Worm (Caenorhabditis elegans) whole organism, midembryonic: ENCODE results near the gene F37A4.4.

Experiments used
- T22C8.4 ChIP-seq: fragments of 200-800 bp; sonication (Bioruptor generic); IDR thresholded peaks from 2 replicates; pipeline ENCODE4 v1.3.6; 2022; ENCODE audit warnings: missing genetic modification characterization, missing compliant biosample characterization
- cog-1 ChIP-seq: sonication (generic microtip); optimal IDR thresholded peaks from 2 replicates; lab custom pipeline; 2016; ENCODE audit warnings: missing genetic modification characterization, missing compliant biosample characterization
- flt-1 ChIP-seq: fragments of 200-800 bp; sonication (Bioruptor generic); IDR thresholded peaks from 2 replicates; pipeline ENCODE4 v1.3.6; 2022; ENCODE audit warnings: missing genetic modification characterization, missing compliant biosample characterization
- klf-2 ChIP-seq: fragments of 200-800 bp; sonication (Bioruptor generic); conservative IDR thresholded peaks from 2 replicates; pipeline ENCODE4 v1.3.6; 2022; ENCODE audit warnings: missing genetic modification reagents, missing genetic modification characterization, missing compliant biosample characterization
- med-1 ChIP-seq: sonication (generic microtip); optimal IDR thresholded peaks from 2 replicates; lab custom pipeline; 2017; ENCODE audit warnings: missing genetic modification characterization, mild to moderate bottlenecking, missing compliant biosample characterization, antibody characterized with exemption, missing genetic modification reagents; ENCODE audit not compliant: insufficient read depth
- ref-1 ChIP-seq: fragments of 200-800 bp; sonication (Bioruptor generic); conservative IDR thresholded peaks from 2 replicates; pipeline ENCODE4 v1.3.6; 2022; ENCODE audit warnings: missing genetic modification reagents, missing genetic modification characterization, missing compliant biosample characterization
- tab-1 ChIP-seq: fragments of 200-800 bp; sonication (Bioruptor generic); IDR thresholded peaks from 2 replicates; pipeline ENCODE4 v1.3.6; 2022; ENCODE audit warnings: missing genetic modification characterization, missing compliant biosample characterization
- ztf-23 ChIP-seq: fragments of 200-800 bp; sonication (Bioruptor generic); IDR thresholded peaks from 2 replicates; pipeline ENCODE4 v1.3.6; 2022; ENCODE audit warnings: missing genetic modification reagents, missing genetic modification characterization, missing compliant biosample characterization
- ztf-29 ChIP-seq: fragments of 200-800 bp; sonication (Bioruptor generic); IDR thresholded peaks from 2 replicates; pipeline ENCODE4 v1.3.6; 2022; ENCODE audit warnings: missing genetic modification reagents, missing genetic modification characterization, missing compliant biosample characterization

DNA sequence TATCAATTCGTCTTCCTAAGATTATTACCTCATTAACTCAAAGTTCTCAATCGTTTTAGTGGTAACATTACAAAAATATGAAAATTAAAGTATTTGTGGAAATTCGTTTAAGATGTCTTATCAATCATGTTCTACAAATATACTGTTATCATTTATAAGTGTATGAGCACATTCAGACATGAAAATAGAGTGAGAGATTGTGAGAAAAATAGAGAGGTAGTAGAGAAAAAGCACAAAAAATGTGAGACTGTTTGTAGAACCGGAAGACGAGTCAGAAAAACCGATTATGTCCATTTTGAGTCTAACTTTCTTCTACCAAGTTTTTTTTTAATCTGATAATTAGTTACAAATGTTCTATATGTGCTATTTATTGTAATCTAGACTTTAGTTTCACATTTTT lies 20.1 kb upstream of the F37A4.4 start:
- TF ChIP-seq cog-1 (tag; lab: Kevin White, UChicago): no peak
- no peak for TF ChIP-seq med-1 (GFP tag; lab: Kevin White, UChicago)
- no peak for TF ChIP-seq flt-1 (GFP tag; lab: Robert Waterston, UW)
- TF ChIP-seq ref-1 (GFP tag; lab: Robert Waterston, UW): no peak
- no peak for TF ChIP-seq T22C8.4
- TF ChIP-seq klf-2 (GFP tag; lab: Robert Waterston, UW): no peak
- no peak for TF ChIP-seq tab-1 (GFP tag; lab: Robert Waterston, UW)
- no peak for TF ChIP-seq ztf-29
- TF ChIP-seq ztf-23 (GFP tag; lab: Robert Waterston, UW): no peak
